Worm (Caenorhabditis elegans) whole organism, midembryonic: Measurements from ENCODE around the gene K10D2.5.
A peak's percentile ranks its signal among the peaks of the same experiment; 100 is the strongest.

ENCODE experiments used
- T22C8.4 ChIP-seq: fragments of 200-800 bp; sonication (Bioruptor generic); IDR thresholded peaks from 2 replicates; pipeline ENCODE4 v1.3.6; 2022; ENCODE audit warnings: missing genetic modification characterization, missing compliant biosample characterization
- cog-1 ChIP-seq: sonication (generic microtip); optimal IDR thresholded peaks from 2 replicates; lab custom pipeline; 2016; ENCODE audit warnings: missing genetic modification characterization, missing compliant biosample characterization
- flt-1 ChIP-seq: fragments of 200-800 bp; sonication (Bioruptor generic); IDR thresholded peaks from 2 replicates; pipeline ENCODE4 v1.3.6; 2022; ENCODE audit warnings: missing genetic modification characterization, missing compliant biosample characterization
- klf-2 ChIP-seq: fragments of 200-800 bp; sonication (Bioruptor generic); conservative IDR thresholded peaks from 2 replicates; pipeline ENCODE4 v1.3.6; 2022; ENCODE audit warnings: missing genetic modification reagents, missing genetic modification characterization, missing compliant biosample characterization
- med-1 ChIP-seq: sonication (generic microtip); optimal IDR thresholded peaks from 2 replicates; lab custom pipeline; 2017; ENCODE audit warnings: missing genetic modification characterization, mild to moderate bottlenecking, missing compliant biosample characterization, antibody characterized with exemption, missing genetic modification reagents; ENCODE audit not compliant: insufficient read depth
- ref-1 ChIP-seq: fragments of 200-800 bp; sonication (Bioruptor generic); conservative IDR thresholded peaks from 2 replicates; pipeline ENCODE4 v1.3.6; 2022; ENCODE audit warnings: missing genetic modification reagents, missing genetic modification characterization, missing compliant biosample characterization
- tab-1 ChIP-seq: fragments of 200-800 bp; sonication (Bioruptor generic); IDR thresholded peaks from 2 replicates; pipeline ENCODE4 v1.3.6; 2022; ENCODE audit warnings: missing genetic modification characterization, missing compliant biosample characterization
- ztf-23 ChIP-seq: fragments of 200-800 bp; sonication (Bioruptor generic); IDR thresholded peaks from 2 replicates; pipeline ENCODE4 v1.3.6; 2022; ENCODE audit warnings: missing genetic modification reagents, missing genetic modification characterization, missing compliant biosample characterization
- ztf-29 ChIP-seq: fragments of 200-800 bp; sonication (Bioruptor generic); IDR thresholded peaks from 2 replicates; pipeline ENCODE4 v1.3.6; 2022; ENCODE audit warnings: missing genetic modification reagents, missing genetic modification characterization, missing compliant biosample characterization

Gene K10D2.5

DNA sequence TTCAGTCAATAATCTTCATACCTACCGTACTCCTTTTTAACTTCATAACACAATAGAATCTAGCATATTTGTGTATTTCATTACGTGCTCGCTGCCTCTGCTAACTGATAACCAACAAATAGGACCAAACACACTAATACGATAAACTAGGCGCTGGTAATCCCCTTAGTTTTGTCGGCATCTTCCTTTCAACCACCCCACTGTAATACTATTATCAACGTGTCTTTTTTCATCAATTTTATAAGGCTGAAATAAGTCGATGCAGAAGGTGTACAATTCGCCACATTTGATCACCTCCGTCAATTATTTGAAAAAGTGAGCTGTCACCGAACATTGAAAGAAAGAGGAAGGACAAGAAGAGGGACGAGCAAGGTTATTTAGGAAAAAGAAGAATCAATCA lies 25.1 kb upstream of the K10D2.5 start:
- TF ChIP-seq klf-2 (GFP tag; lab: Robert Waterston, UW) (no peak), T22C8.4 (GFP tag; lab: Robert Waterston, UW) (no peak), flt-1 (GFP tag; lab: Robert Waterston, UW) (no peak), med-1 (GFP tag; lab: Kevin White, UChicago) (no peak), ztf-29 (GFP tag; lab: Robert Waterston, UW) (no peak), tab-1 (GFP tag; lab: Robert Waterston, UW) (no peak)

DNA sequence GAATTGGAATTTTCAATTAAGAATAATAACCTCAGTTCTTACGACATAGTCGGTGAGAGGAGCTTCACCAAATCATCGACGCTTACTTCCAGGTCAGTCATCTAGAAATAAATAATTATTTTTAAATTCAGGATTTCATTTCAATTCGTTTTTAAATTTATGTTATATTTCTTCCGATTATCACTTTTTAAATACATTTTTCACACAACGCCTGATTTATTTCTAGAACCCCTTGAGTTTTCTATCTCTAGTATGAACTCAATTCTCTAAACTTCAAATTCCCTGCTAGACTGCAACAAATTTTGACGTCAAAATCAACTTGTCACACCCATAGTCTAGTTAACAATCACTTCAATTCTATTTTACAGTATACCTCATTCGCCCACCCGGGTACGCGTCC lies 23.0 kb upstream of the K10D2.5 start, which contains the start of gene Y54H5A.2:
Gene Y54H5A.2, minus strand, starts transcription at position 101 of the 400 bp plus-strand sequence.
- TF ChIP-seq ref-1 (no peak), cog-1 (tag; lab: Kevin White, UChicago) (no peak), ztf-29 (GFP tag; lab: Robert Waterston, UW) (no peak), klf-2 (GFP tag; lab: Robert Waterston, UW) (no peak), med-1 (GFP tag; lab: Kevin White, UChicago) (no peak), flt-1 (GFP tag; lab: Robert Waterston, UW) (no peak), ztf-23 (GFP tag; lab: Robert Waterston, UW) (no peak), tab-1 (GFP tag; lab: Robert Waterston, UW) (no peak), T22C8.4 (GFP tag; lab: Robert Waterston, UW) (no peak)

DNA sequence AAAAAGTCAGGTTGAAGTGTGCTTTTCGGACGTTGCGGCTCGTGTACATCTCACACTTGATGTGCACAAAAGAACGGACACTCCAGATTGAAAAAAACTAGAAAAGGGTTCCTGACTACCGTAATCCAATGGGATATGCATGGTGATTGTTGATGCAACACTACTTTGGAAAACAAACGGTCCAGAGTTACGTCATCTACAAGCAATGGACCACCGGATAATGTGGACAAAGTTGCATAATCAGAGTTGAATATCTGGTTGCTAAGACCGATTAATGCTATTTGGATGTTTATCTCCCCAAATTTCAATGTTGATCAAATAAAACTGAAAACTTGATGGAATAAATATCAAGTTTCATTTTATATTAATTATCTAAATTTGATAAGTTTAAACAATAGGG lies 22.5 kb upstream of the K10D2.5 start:
- TF ChIP-seq cog-1 (tag; lab: Kevin White, UChicago) (no peak), ref-1 (no peak), tab-1 (GFP tag; lab: Robert Waterston, UW) (no peak), ztf-23 (GFP tag; lab: Robert Waterston, UW) (no peak), T22C8.4 (GFP tag; lab: Robert Waterston, UW) (no peak)

DNA sequence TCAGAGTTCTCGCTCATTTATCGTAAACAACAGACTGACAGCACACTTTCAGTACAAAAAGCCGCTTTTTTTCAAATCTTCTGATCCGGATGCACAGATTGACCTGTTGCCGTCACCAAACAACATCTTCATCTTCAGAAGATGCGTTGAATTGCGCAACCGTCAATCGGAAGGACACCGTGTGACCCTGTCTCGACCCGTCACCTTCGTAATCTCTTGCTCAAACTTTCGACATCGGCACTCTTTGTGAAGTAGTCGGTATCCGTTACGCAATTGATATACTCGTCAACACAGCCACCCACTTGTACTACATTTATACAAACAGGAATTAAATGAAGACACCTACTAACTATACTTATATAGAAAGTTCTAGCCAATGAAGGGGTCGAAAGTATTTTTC lies 21.5 kb upstream of the K10D2.5 start:
- TF ChIP-seq klf-2 (GFP tag; lab: Robert Waterston, UW) (no peak), tab-1 (GFP tag; lab: Robert Waterston, UW) (no peak), flt-1 (GFP tag; lab: Robert Waterston, UW) (no peak), cog-1 (tag; lab: Kevin White, UChicago) (no peak), ztf-29 (GFP tag; lab: Robert Waterston, UW) (no peak), ref-1 (no peak), med-1 (GFP tag; lab: Kevin White, UChicago) (no peak), T22C8.4 (GFP tag; lab: Robert Waterston, UW) (no peak), ztf-23 (GFP tag; lab: Robert Waterston, UW) (no peak)

DNA sequence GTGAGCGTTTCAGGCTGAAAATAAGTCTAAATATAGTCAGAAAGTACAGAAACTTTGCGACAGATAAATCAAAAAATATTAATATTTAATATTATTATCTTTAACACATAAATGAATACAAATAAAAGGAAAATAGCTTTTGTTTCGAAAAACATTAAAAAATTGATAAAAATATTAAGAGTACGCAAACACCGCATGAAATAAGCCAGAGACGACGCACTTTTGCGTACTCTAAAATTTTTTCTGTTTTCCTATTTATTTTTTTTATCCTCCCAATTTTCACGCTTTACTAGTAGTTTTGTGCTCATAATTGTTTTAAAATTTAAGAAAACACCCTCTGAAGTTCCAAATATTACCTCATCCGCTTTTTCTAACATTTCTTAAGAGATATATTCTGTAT lies 19.4 kb upstream of the K10D2.5 start, which contains the start of the genes rbm-42 and grwd-1:
Gene rbm-42, minus strand, starts transcription at position 93 of the 400 bp plus-strand sequence.
Gene grwd-1, plus strand, starts transcription at position 328 of the 400 bp plus-strand sequence.
- no peak for TF ChIP-seq ztf-29 (GFP tag; lab: Robert Waterston, UW)
- TF ChIP-seq cog-1 (tag; lab: Kevin White, UChicago) = peak; percentile 2
- peak; percentile 36; the same call in 1 of the 2 replicates for TF ChIP-seq ztf-23 (GFP tag; lab: Robert Waterston, UW)

DNA sequence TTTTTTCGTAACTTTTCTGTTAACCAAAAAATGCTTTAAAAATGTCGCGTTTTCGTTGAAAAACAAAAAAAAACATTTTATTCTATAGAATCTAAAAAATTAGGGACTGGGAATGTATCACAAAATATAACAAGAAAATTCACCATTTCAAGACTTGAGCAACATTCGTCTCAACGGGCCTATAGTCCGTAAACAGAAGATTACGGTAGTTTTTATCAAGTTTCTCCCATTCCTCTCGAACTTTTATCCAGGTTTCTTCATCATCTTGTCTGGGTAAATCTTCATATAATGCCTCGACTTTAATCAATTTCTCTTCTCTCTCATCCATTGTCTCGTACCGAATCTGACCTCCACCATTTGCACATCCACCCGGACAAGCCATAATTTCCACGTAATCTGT lies 17.1 kb upstream of the K10D2.5 start:
- TF ChIP-seq cog-1 (tag; lab: Kevin White, UChicago) (no peak), ztf-23 (GFP tag; lab: Robert Waterston, UW) (no peak), ref-1 (no peak), ztf-29 (GFP tag; lab: Robert Waterston, UW) (no peak), klf-2 (GFP tag; lab: Robert Waterston, UW) (no peak), tab-1 (GFP tag; lab: Robert Waterston, UW) (no peak), flt-1 (GFP tag; lab: Robert Waterston, UW) (no peak), med-1 (GFP tag; lab: Kevin White, UChicago) (no peak), T22C8.4 (GFP tag; lab: Robert Waterston, UW) (no peak)

DNA sequence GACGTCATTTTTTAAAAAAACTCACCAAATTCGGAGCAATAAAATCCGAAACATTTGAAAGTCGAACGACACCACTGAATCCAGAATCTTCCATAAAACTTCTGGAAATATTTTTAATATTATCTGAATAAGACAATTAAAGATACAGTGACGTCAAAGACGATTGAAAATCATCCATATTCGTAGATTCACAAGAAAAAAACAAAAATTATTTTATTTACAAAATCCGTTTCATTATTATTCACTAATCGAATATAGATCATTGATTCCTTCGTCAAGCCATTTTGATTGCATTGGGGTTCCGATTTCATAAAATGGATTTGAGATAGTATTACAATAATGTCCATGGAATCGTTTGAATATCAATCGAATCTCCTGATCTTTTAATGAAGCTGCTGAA lies 13.8 kb upstream of the K10D2.5 start, which contains the start of gene oxy-4:
Gene oxy-4, minus strand, starts transcription at position 101 of the 400 bp plus-strand sequence.
- no peak for TF ChIP-seq ztf-29 (GFP tag; lab: Robert Waterston, UW)
- no peak for TF ChIP-seq ref-1
- TF ChIP-seq T22C8.4 (GFP tag; lab: Robert Waterston, UW) = no peak
- no peak for TF ChIP-seq cog-1 (tag; lab: Kevin White, UChicago)
- TF ChIP-seq med-1 (GFP tag; lab: Kevin White, UChicago) = no peak
- no peak for TF ChIP-seq tab-1 (GFP tag; lab: Robert Waterston, UW)
- TF ChIP-seq flt-1 (GFP tag; lab: Robert Waterston, UW) = no peak
- TF ChIP-seq klf-2 (GFP tag; lab: Robert Waterston, UW) = no peak
- TF ChIP-seq ztf-23 (GFP tag; lab: Robert Waterston, UW) = no peak

DNA sequence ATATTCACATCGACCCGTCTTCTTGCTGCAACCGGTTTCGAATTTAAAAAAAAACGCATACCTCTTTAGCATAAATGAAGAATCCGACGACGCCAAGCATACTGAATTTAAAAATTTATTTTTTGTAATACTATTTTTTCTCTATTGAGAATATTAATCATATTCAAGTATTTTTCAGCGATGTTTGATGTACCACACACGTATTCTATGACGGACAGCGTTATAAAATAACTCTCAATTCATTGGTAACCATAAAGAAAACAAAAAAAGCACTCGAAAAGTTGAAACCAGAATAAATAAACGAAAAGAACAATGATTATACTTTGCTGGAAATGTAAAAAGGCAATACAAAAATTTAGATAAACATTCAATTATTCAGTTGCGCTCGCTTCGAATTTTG lies 13.0 kb upstream of the K10D2.5 start, which contains the start of gene T10F2.5:
Gene T10F2.5, minus strand, starts transcription at position 101 of the 400 bp plus-strand sequence.
- TF ChIP-seq ztf-29 (GFP tag; lab: Robert Waterston, UW) = no peak

DNA sequence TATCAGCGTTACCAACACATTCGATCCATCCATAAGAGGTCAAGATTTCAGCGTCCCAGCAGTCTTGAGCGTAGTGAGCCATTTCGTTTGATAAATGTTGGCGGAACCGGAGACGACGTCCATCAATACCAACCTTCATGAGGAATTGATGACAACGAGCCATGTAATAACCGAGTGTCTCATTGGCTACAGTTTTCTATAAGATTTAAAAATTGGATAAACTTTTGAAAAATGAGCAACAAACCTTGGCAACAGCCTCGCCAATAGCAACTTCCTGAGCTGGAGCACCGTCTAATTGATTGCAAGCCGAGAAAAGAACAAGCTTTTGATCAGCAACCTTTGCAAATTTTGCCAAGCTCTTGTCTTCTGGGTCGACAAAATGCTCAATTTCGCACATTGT lies 11.7 kb upstream of the K10D2.5 start:
- TF ChIP-seq T22C8.4 (GFP tag; lab: Robert Waterston, UW) (no peak), tab-1 (GFP tag; lab: Robert Waterston, UW) (no peak), med-1 (GFP tag; lab: Kevin White, UChicago) (no peak), klf-2 (GFP tag; lab: Robert Waterston, UW) (no peak), ref-1 (no peak)
